Fruit fly (Drosophila melanogaster): ENCODE measurements around the gene CG10413.

- TF ChIP-seq h (optimal IDR thresholded peaks at IDR 0.05) = no peak
- no peak for TF ChIP-seq Sin3A (optimal IDR thresholded peaks at IDR 0.05)
- TF ChIP-seq insv (optimal IDR thresholded peaks at IDR 0.05) = no peak
- no peak for TF ChIP-seq Myc (optimal IDR thresholded peaks at IDR 0.05)
Observed at dm6 chr2L:18568715-18569114, 36.3 kb downstream of the CG10413 start.

Measured in Kc167 (cell line).